Fruit fly (Drosophila melanogaster) whole organism, embryonic: Measurements from ENCODE around the gene CG45045.

ENCODE experiments used
- ATbp ChIP-seq: fragments of 200-800 bp; sonication (Bioruptor generic); optimal IDR thresholded peaks from 2 replicates; lab custom pipeline; 2017; ENCODE audit warnings: missing biosample characterization, mild to moderate bottlenecking, missing genetic modification characterization, missing genetic modification reagents
- Adf1 ChIP-seq: fragments of 200-800 bp; sonication (Bioruptor generic); IDR thresholded peaks from 2 replicates; pipeline ENCODE4 v1.3.6; 2022; ENCODE audit warnings: missing biosample characterization, missing genetic modification characterization
- CG11247 ChIP-seq: fragments of 200-800 bp; sonication (Bioruptor generic); IDR thresholded peaks from 2 replicates; pipeline ENCODE4 v1.3.6; 2022; ENCODE audit warnings: missing biosample characterization, missing genetic modification characterization
- CG1233 ChIP-seq: fragments of 200-800 bp; sonication (Bioruptor generic); optimal IDR thresholded peaks from 4 replicates; lab custom pipeline; 2018; ENCODE audit warnings: missing biosample characterization, mild to moderate bottlenecking, missing genetic modification characterization
- CG12744 ChIP-seq: fragments of 200-800 bp; sonication (Bioruptor generic); optimal IDR thresholded peaks from 2 replicates; lab custom pipeline; 2016; ENCODE audit warnings: missing biosample characterization, missing genetic modification characterization
- CG14860 ChIP-seq: fragments of 200-800 bp; sonication (Bioruptor generic); IDR thresholded peaks from 3 replicates; pipeline ENCODE4 v1.3.6; 2022; ENCODE audit warnings: missing biosample characterization, missing genetic modification characterization; ENCODE audit not compliant: partially characterized antibody
- CG15601 ChIP-seq: fragments of 200-800 bp; sonication (Bioruptor generic); optimal IDR thresholded peaks from 3 replicates; lab custom pipeline; 2019; ENCODE audit warnings: missing biosample characterization, mild to moderate bottlenecking, missing genetic modification characterization, moderate library complexity
- CG18599 ChIP-seq: fragments of 200-800 bp; sonication (Bioruptor generic); optimal IDR thresholded peaks from 3 replicates; lab custom pipeline; 2017; ENCODE audit warnings: missing biosample characterization, missing genetic modification characterization, mild to moderate bottlenecking, moderate library complexity, missing genetic modification reagents
- CG2202 ChIP-seq: fragments of 200-800 bp; sonication (Bioruptor generic); optimal IDR thresholded peaks from 2 replicates; lab custom pipeline; 2018; ENCODE audit warnings: missing biosample characterization, mild to moderate bottlenecking, missing genetic modification characterization
- CG31365 ChIP-seq: fragments of 200-800 bp; sonication (Bioruptor generic); optimal IDR thresholded peaks from 2 replicates; lab custom pipeline; 2018; ENCODE audit warnings: missing biosample characterization, mild to moderate bottlenecking, missing genetic modification characterization
- CG3995 ChIP-seq: fragments of 200-800 bp; sonication (Bioruptor generic); optimal IDR thresholded peaks from 3 replicates; lab custom pipeline; 2016; ENCODE audit warnings: missing biosample characterization, missing genetic modification characterization
- CG9437 ChIP-seq: fragments of 200-800 bp; sonication (Bioruptor generic); optimal IDR thresholded peaks from 2 replicates; lab custom pipeline; 2018; ENCODE audit warnings: missing biosample characterization, mild to moderate bottlenecking, missing genetic modification characterization
- CG9727 ChIP-seq: fragments of 200-800 bp; sonication (Bioruptor generic); optimal IDR thresholded peaks from 3 replicates; lab custom pipeline; 2017; ENCODE audit warnings: missing biosample characterization, mild to moderate bottlenecking, missing genetic modification characterization
- Doc2 ChIP-seq: fragments of 200-800 bp; sonication (Bioruptor generic); IDR thresholded peaks from 2 replicates; pipeline ENCODE4 v1.3.6; 2022; ENCODE audit warnings: missing biosample characterization, missing genetic modification characterization
- Fer3 ChIP-seq: fragments of 200-800 bp; sonication (Bioruptor generic); optimal IDR thresholded peaks from 2 replicates; lab custom pipeline; 2018; ENCODE audit warnings: missing biosample characterization, mild to moderate bottlenecking, missing genetic modification characterization, moderate library complexity
- Hr39 ChIP-seq: fragments of >200 bp; optimal IDR thresholded peaks from 2 replicates; lab custom pipeline; 2017
- Meics ChIP-seq: fragments of 200-800 bp; sonication (Bioruptor generic); optimal IDR thresholded peaks from 2 replicates; lab custom pipeline; 2017; ENCODE audit warnings: missing biosample characterization, mild to moderate bottlenecking, missing genetic modification characterization
- NFAT ChIP-seq: fragments of 200-800 bp; sonication (Bioruptor generic); IDR thresholded peaks from 2 replicates; pipeline ENCODE4 v1.3.6; 2022; ENCODE audit warnings: missing biosample characterization, missing genetic modification characterization
- Nf-YC ChIP-seq: fragments of 200-800 bp; optimal IDR thresholded peaks from 3 replicates; lab custom pipeline; 2019; ENCODE audit warnings: missing biosample characterization, mild to moderate bottlenecking, missing genetic modification characterization, moderate library complexity
- Sox100B ChIP-seq: fragments of 200-800 bp; sonication (Bioruptor generic); optimal IDR thresholded peaks from 3 replicates; lab custom pipeline; 2018; ENCODE audit warnings: missing biosample characterization, mild to moderate bottlenecking, missing genetic modification characterization
- Sry-δ ChIP-seq: fragments of 200-800 bp; sonication (Bioruptor generic); optimal IDR thresholded peaks from 2 replicates; lab custom pipeline; 2016; ENCODE audit warnings: missing biosample characterization, missing genetic modification characterization
- Trl ChIP-seq, 3 experiments: fragments of >200 bp in 2 of 3; fragments of 200-800 bp in 1 of 3; sonication (Bioruptor generic) in 1 of 3; optimal IDR thresholded peaks; 2 replicates in 1 of 3; 3 replicates in 2 of 3; lab custom pipeline; 2016 to 2017; ENCODE audit warnings: missing biosample characterization in 1 of 3, missing genetic modification characterization in 1 of 3
- al ChIP-seq: fragments of 200-800 bp; sonication (Bioruptor generic); IDR thresholded peaks from 2 replicates; pipeline ENCODE4 v1.3.6; 2022; ENCODE audit warnings: missing biosample characterization, missing genetic modification characterization
- br ChIP-seq: fragments of >200 bp; optimal IDR thresholded peaks from 2 replicates; lab custom pipeline; 2017
- crol ChIP-seq: fragments of 200-800 bp; sonication (Bioruptor generic); IDR thresholded peaks from 2 replicates; pipeline ENCODE4 v1.3.6; 2022; ENCODE audit warnings: missing biosample characterization, missing genetic modification characterization
- dysf ChIP-seq: fragments of 200-800 bp; sonication (Bioruptor generic); IDR thresholded peaks from 3 replicates; pipeline ENCODE4 v1.3.6; 2022; ENCODE audit warnings: missing biosample characterization, missing genetic modification characterization
- fd96Cb ChIP-seq: fragments of 200-800 bp; sonication (Bioruptor generic); optimal IDR thresholded peaks from 2 replicates; lab custom pipeline; 2018; ENCODE audit warnings: missing biosample characterization, mild to moderate bottlenecking, missing genetic modification characterization, moderate library complexity
- ftz-f1 ChIP-seq: fragments of 200-800 bp; sonication (Bioruptor generic); optimal IDR thresholded peaks from 2 replicates; lab custom pipeline; 2016; ENCODE audit warnings: missing biosample characterization, missing genetic modification characterization
- gfzf ChIP-seq: fragments of 200-800 bp; sonication (Bioruptor generic); optimal IDR thresholded peaks from 2 replicates; lab custom pipeline; 2016; ENCODE audit warnings: missing biosample characterization, mild to moderate bottlenecking, missing genetic modification characterization, moderate library complexity
- gt ChIP-seq: fragments of 200-800 bp; sonication (Bioruptor generic); IDR thresholded peaks from 2 replicates; pipeline ENCODE4 v1.3.6; 2022; ENCODE audit warnings: missing biosample characterization, missing genetic modification characterization
- lab ChIP-seq: fragments of 200-800 bp; sonication (Bioruptor generic); optimal IDR thresholded peaks from 3 replicates; lab custom pipeline; 2017; ENCODE audit warnings: missing biosample characterization, missing genetic modification characterization, mild to moderate bottlenecking, moderate library complexity, missing genetic modification reagents
- oc ChIP-seq: fragments of 200-800 bp; sonication (Bioruptor generic); optimal IDR thresholded peaks from 2 replicates; lab custom pipeline; 2018; ENCODE audit warnings: missing biosample characterization, mild to moderate bottlenecking, missing genetic modification characterization, moderate library complexity
- pros ChIP-seq: fragments of 200-800 bp; sonication (Bioruptor generic); optimal IDR thresholded peaks from 3 replicates; lab custom pipeline; 2019; ENCODE audit warnings: missing biosample characterization, mild to moderate bottlenecking, missing genetic modification characterization, moderate library complexity
- sisA ChIP-seq: fragments of 200-800 bp; sonication (Bioruptor generic); IDR thresholded peaks from 2 replicates; pipeline ENCODE4 v1.3.6; 2022; ENCODE audit warnings: missing biosample characterization, missing genetic modification characterization
- sr ChIP-seq: fragments of 200-800 bp; sonication (Bioruptor generic); IDR thresholded peaks from 3 replicates; pipeline ENCODE4 v1.3.6; 2022; ENCODE audit warnings: missing biosample characterization, missing genetic modification characterization
- twi ChIP-seq: fragments of 200-800 bp; optimal IDR thresholded peaks from 2 replicates; lab custom pipeline; 2019; ENCODE audit warnings: missing biosample characterization, mild to moderate bottlenecking, missing genetic modification characterization, moderate library complexity
- zf30C ChIP-seq: fragments of 200-800 bp; sonication (Bioruptor generic); optimal IDR thresholded peaks from 3 replicates; lab custom pipeline; 2018; ENCODE audit warnings: missing biosample characterization, mild to moderate bottlenecking, missing genetic modification characterization

Gene CG45045

DNA sequence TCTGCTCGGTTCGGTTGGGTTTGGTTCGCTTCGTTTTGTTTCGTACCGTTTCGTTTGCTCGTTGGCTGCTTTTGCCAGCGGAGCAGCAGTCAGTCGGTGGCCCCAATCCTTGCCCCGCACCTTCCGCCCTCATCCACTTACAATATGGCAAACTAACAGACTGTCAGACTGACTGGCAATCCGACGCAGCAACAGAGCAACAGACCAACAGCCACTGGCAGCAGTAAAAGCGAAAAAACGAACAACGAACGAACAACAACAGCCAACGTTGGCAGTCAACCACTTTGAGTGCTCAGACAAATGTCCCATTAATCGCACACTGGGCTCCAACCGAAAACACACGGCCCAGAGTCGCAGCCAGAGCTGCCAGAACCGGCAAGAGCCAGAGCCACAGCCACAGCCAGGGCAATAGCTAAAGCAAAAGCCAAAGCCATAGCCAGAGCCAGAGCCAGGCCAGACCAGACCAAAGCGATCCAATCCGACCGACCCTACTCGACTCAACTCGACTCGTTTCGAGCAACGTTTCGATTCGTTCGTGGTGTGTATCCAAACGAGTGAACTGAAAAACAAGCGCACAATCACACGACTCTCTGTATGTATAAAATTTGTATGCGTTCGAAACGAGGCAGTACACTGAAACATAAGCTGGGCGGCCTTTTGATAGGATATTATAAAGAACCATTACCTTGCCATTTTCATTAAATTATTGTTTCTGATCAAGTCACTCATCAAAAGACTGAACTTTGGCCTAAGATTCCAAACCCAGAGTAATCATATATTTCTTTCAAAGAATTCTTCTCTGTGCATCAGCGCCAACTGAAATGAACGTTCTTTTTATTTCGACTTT lies 36.5 kb downstream of the CG45045 start (continued):
- TF ChIP-seq ATbp (GFP tag; lab: Kevin White, UChicago) (peak; percentile 99), Doc2 (GFP tag; lab: Robert Waterston, UW) (peak; percentile 96), CG9437 (GFP tag; lab: Kevin White, UChicago) (peak; percentile 96), ftz-f1 (peak; percentile 87), CG12744 (GFP tag; lab: Kevin White, UChicago) (peak; percentile 99), dysf (GFP tag; lab: Robert Waterston, UW) (peak; percentile 99), Sry-δ (peak; percentile 79), CG2202 (tag; lab: Kevin White, UChicago) (peak; percentile 98), gfzf (GFP tag; lab: Kevin White, UChicago) (peak; percentile 33), sisA (GFP tag; lab: Robert Waterston, UW) (peak; percentile 99), twi (peak; percentile 92), CG14860 (GFP tag; lab: Robert Waterston, UW) (no peak), CG31365 (peak; percentile 92), CG3995 (peak; percentile 82), Nf-YC (tag; lab: Kevin White, UChicago) (peak; percentile 86), CG1233 (GFP tag; lab: Kevin White, UChicago) (peak; percentile 98), Meics (peak; percentile 99), CG11247 (GFP tag; lab: Robert Waterston, UW) (peak; percentile 98), al (GFP tag; lab: Robert Waterston, UW) (peak; percentile 98)

DNA sequence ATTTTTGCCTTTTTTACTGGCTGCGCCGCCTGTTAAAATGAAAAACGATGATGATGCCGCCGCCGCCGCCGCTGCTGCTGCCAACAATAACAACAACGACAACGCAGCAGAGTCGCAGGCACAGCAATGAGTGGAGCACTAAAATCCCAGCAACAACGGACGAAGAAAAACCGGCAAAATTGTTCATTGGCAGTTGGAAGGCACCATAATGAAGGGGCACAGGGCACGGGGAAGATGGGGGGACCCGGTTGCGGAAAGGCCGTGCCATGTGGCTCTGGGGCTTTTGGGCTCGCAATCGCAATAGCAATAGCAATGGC lies 37.1 kb downstream of the CG45045 start:
- no peak for TF ChIP-seq NFAT (GFP tag; lab: Robert Waterston, UW)
- TF ChIP-seq sr (GFP tag; lab: Robert Waterston, UW), result no peak
- no peak for TF ChIP-seq CG15601 (tag; lab: Kevin White, UChicago)
- no peak for TF ChIP-seq fd96Cb
- no peak for TF ChIP-seq Trl (optimal IDR thresholded peaks at IDR 0.05; lab: Kevin White, UChicago)
- no peak for TF ChIP-seq Trl (GFP tag; optimal IDR thresholded peaks at IDR 0.05; lab: Kevin White, UChicago)
- TF ChIP-seq gt, result no peak
- TF ChIP-seq CG9437 (GFP tag; lab: Kevin White, UChicago), result no peak
- no peak for TF ChIP-seq Fer3 (tag; lab: Kevin White, UChicago)
- TF ChIP-seq zf30C, result peak; percentile 48
- no peak for TF ChIP-seq br (lab: Kevin White, UChicago)
- peak; percentile 3; the same call in 1 of the 2 replicates for TF ChIP-seq Adf1 (GFP tag; lab: Robert Waterston, UW)
- TF ChIP-seq CG18599 (GFP tag; lab: Kevin White, UChicago), result no peak
- TF ChIP-seq Sox100B (GFP tag; lab: Kevin White, UChicago), result no peak
- TF ChIP-seq pros (GFP tag; lab: Kevin White, UChicago), result no peak
- peak; percentile 73; the same call in 1 of the 2 replicates for TF ChIP-seq crol
- TF ChIP-seq CG9727 (GFP tag; lab: Kevin White, UChicago), result no peak
- no peak for TF ChIP-seq Hr39 (lab: Kevin White, UChicago)

dm6 chr3R:17705140-17705539 lies 37.8 kb downstream of the CG45045 start:
- TF ChIP-seq oc (peak; percentile 85), lab (GFP tag; lab: Kevin White, UChicago) (no peak)
